Worm (Caenorhabditis elegans) whole organism, L1 larva: ENCODE measurements around the gene F01G12.18.

Experiments
- fkh-8 ChIP-seq: sonication (generic microtip); optimal IDR thresholded peaks from 2 replicates; lab custom pipeline; 2016; ENCODE audit warnings: mild to moderate bottlenecking, missing genetic modification characterization, missing compliant biosample characterization
- nhr-12 ChIP-seq: sonication (generic microtip); optimal IDR thresholded peaks from 2 replicates; lab custom pipeline; 2017; ENCODE audit warnings: missing biosample characterization, missing genetic modification characterization
- snpc-4 ChIP-seq: fragments of 150-350 bp; optimal IDR thresholded peaks from 2 replicates; lab custom pipeline; 2014; ENCODE audit warnings: missing biosample characterization, missing genetic modification characterization

DNA sequence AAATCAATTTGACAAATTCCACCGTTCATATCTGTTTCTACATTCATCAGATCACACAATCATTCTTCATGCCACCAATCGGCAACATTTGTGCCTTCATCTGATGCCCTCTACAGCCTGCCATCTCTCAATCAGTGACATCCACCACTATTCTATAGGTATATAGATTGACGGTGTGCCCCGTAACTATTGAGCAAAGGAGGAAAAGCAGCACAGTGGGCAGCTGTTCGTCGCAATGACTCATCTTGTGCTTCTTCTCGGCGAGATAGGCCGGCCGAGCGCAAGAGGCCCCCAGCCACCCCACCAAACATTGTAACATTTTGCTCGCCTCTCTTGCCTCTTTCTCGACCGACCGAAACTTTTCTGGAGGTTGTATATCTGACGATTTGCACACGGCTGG lies 6.2 kb downstream of the F01G12.18 start:
- no peak for TF ChIP-seq snpc-4 (tag; lab: Kevin White, UChicago)
- TF ChIP-seq nhr-12, result no peak
- no peak for TF ChIP-seq fkh-8 (tag; lab: Kevin White, UChicago)
